Worm (Caenorhabditis elegans) whole organism, L2 larva: ENCODE measurements around the gene seu-1.

Experiments used
- F13H6.1 ChIP-seq: sonication (generic microtip); optimal IDR thresholded peaks from 2 replicates; lab custom pipeline; 2016; ENCODE audit warnings: missing genetic modification characterization, missing compliant biosample characterization
- R02D3.7 ChIP-seq: fragments of 150-350 bp; optimal IDR thresholded peaks from 2 replicates; lab custom pipeline; 2014; ENCODE audit warnings: missing biosample characterization, missing genetic modification characterization
- ZK546.5 ChIP-seq: sonication (generic microtip); optimal IDR thresholded peaks from 2 replicates; lab custom pipeline; 2017; ENCODE audit warnings: missing biosample characterization, missing genetic modification characterization
- skn-1 ChIP-seq: sonication (generic microtip); optimal IDR thresholded peaks from 2 replicates; lab custom pipeline; 2017; ENCODE audit warnings: missing biosample characterization, missing genetic modification characterization
- snpc-4 ChIP-seq: fragments of 150-350 bp; optimal IDR thresholded peaks from 2 replicates; lab custom pipeline; 2014; ENCODE audit warnings: missing biosample characterization, missing genetic modification characterization

DNA sequence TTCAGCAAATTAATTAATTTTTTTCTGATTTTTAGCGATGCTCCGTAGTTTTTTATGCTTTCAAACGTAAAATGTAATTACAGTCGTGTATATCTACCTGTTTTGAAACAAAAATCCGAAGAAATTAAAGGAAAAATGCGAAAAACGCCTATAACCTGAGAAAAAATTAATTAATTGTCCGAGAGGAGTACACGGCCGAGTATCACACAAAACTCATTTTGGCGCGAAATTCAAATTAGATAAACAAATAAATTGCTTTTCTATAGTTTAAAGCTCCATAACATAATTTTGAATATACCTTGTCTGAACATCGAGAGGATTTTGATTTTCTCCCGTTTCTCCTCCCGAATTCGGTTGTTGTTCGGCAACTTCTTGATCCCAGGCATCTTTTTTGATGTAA lies 40.0 kb downstream of the seu-1 start:
- no peak for TF ChIP-seq snpc-4 (tag; lab: Kevin White, UChicago)
- TF ChIP-seq F13H6.1: no peak
- TF ChIP-seq ZK546.5 (tag; lab: Kevin White, UChicago): no peak
- no peak for TF ChIP-seq R02D3.7 (tag; lab: Kevin White, UChicago)
- no peak for TF ChIP-seq skn-1 (tag; lab: Kevin White, UChicago)
